Worm (Caenorhabditis elegans): ENCODE results near the gene htp-2.

DNA sequence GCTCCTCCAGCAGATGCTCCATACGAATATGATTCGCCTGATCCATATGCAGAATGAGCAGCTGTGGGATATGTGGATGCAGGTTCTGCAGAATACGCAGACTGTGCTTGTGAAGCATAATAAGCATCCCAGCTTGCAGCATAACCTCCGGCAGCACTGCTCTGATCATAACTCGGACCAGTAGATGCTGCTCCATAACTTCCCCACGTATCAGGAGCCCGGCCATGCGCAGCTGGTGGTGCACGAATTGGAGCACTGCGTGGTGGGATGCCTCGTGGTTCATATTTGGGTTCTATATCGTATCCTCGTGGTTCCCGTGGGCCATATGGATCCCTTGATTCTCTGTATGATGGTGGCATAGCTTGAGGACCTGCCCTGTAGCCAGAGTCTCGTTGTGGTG is 45.6 kb upstream of the htp-2 start:
- TF ChIP-seq daf-12 (tag; optimal IDR thresholded peaks at IDR 0.05) (no peak), nhr-12 (tag; optimal IDR thresholded peaks at IDR 0.05) (no peak), pqm-1 (tag; optimal IDR thresholded peaks at IDR 0.05) (no peak), elt-1 (tag; optimal IDR thresholded peaks at IDR 0.05) (no peak), egl-27 (tag; optimal IDR thresholded peaks at IDR 0.05) (no peak), nhr-76 (tag; optimal IDR thresholded peaks at IDR 0.05) (no peak)
